Worm (Caenorhabditis elegans): Measurements from ENCODE around the gene Y81B9A.1.

Y81B9A.1 gene

ce11 chrX:9208933-9209332 is 16.7 kb downstream of the Y81B9A.1 start:
- TF ChIP-seq snpc-4 (GFP tag; optimal IDR thresholded peaks at IDR 0.05), result no peak
- TF ChIP-seq snpc-4 (tag; optimal IDR thresholded peaks at IDR 0.05), result no peak
- no peak for TF ChIP-seq F22D6.2 (tag; optimal IDR thresholded peaks at IDR 0.05)
- no peak for TF ChIP-seq sea-2 (GFP tag; IDR thresholded peaks at IDR 0.05)
- TF ChIP-seq F37B4.10 (GFP tag; IDR thresholded peaks at IDR 0.05), result no peak
- TF ChIP-seq hmg-20 (GFP tag; IDR thresholded peaks at IDR 0.05), result no peak
- no peak for TF ChIP-seq dox-1 (GFP tag; IDR thresholded peaks at IDR 0.05)
- TF ChIP-seq egrh-3 (GFP tag; IDR thresholded peaks at IDR 0.05), result no peak
- TF ChIP-seq attf-6 (GFP tag; IDR thresholded peaks at IDR 0.05), result no peak
- no peak for TF ChIP-seq T07F8.4 (tag; optimal IDR thresholded peaks at IDR 0.05)
- TF ChIP-seq atf-7 (tag; optimal IDR thresholded peaks at IDR 0.05), result no peak
- no peak for TF ChIP-seq madf-6 (GFP tag; IDR thresholded peaks at IDR 0.05)
- no peak for TF ChIP-seq aptf-2 (GFP tag; conservative IDR thresholded peaks at IDR 0.05)
- no peak for TF ChIP-seq bed-1 (GFP tag; IDR thresholded peaks at IDR 0.05)

- TF ChIP-seq egl-18 (GFP tag; IDR thresholded peaks at IDR 0.05) (no peak), F37B4.10 (GFP tag; IDR thresholded peaks at IDR 0.05) (no peak), nhr-80 (tag; optimal IDR thresholded peaks at IDR 0.05) (peak; percentile 73), C17E4.6 (GFP tag; IDR thresholded peaks at IDR 0.05) (no peak)
Observed at ce11 chrX:9210086-9210485, 17.8 kb downstream of the Y81B9A.1 start.

ce11 chrX:9212675-9213074 is 20.4 kb downstream of the Y81B9A.1 start:
- no peak for TF ChIP-seq sdz-38 (tag; optimal IDR thresholded peaks at IDR 0.05)
- TF ChIP-seq lin-35 (GFP tag; optimal IDR thresholded peaks at IDR 0.05), result no peak
- no peak for TF ChIP-seq hlh-26 (GFP tag; conservative IDR thresholded peaks at IDR 0.05)
- TF ChIP-seq nhr-80 (tag; optimal IDR thresholded peaks at IDR 0.05), result peak; percentile 82
- TF ChIP-seq F49E8.2 (tag; optimal IDR thresholded peaks at IDR 0.05; ENCODE audit: insufficient read depth), result no peak
- TF ChIP-seq let-607 (tag; optimal IDR thresholded peaks at IDR 0.05), result peak; percentile 15 to 27
- TF ChIP-seq xnd-1 (tag; optimal IDR thresholded peaks at IDR 0.05), result no peak

ce11 chrX:9213873-9214341 is 21.7 kb downstream of the Y81B9A.1 start, which contains the start of gene C35B8.3:
Gene C35B8.3 (plus strand): TSS chrX:9213923.
- TF ChIP-seq nhr-179 (tag; optimal IDR thresholded peaks at IDR 0.05) (no peak), attf-3 (GFP tag; conservative IDR thresholded peaks at IDR 0.05) (no peak), let-526 (GFP tag; IDR thresholded peaks at IDR 0.05) (0 out of 2 replicates have a peak, but pooled peaks have one; percentile 28), ztf-26 (tag; optimal IDR thresholded peaks at IDR 0.05) (peak; percentile 61), unc-62 (GFP tag; optimal IDR thresholded peaks at IDR 0.05) (peak; percentile 92), lin-40 (tag; optimal IDR thresholded peaks at IDR 0.05) (peak; percentile 51), tlf-1 (GFP tag; optimal IDR thresholded peaks at IDR 0.05) (no peak), ztf-22 (GFP tag; optimal IDR thresholded peaks at IDR 0.05) (peak; percentile 69), nhr-80 (tag; optimal IDR thresholded peaks at IDR 0.05) (peak; percentile 91), mel-28 (tag; optimal IDR thresholded peaks at IDR 0.05; ENCODE audit: borderline replicate concordance) (no peak), him-1 (tag; optimal IDR thresholded peaks at IDR 0.05) (no peak), cebp-1 (GFP tag; IDR thresholded peaks at IDR 0.05) (no peak), cebp-1 (tag; optimal IDR thresholded peaks at IDR 0.05) (peak; percentile 70), tbp1 (GFP tag; optimal IDR thresholded peaks at IDR 0.05) (peak; percentile 15), atf-7 (tag; optimal IDR thresholded peaks at IDR 0.05) (peak; percentile 48), B0336.3 (GFP tag; IDR thresholded peaks at IDR 0.05) (peak; percentile 67), F57C9.4 (tag; optimal IDR thresholded peaks at IDR 0.05) (no peak), sea-2 (GFP tag; IDR thresholded peaks at IDR 0.05) (no peak), nfyb-1 (GFP tag; IDR thresholded peaks at IDR 0.05) (no peak), hmg-20 (GFP tag; IDR thresholded peaks at IDR 0.05) (no peak), akir-1 (GFP tag; optimal IDR thresholded peaks at IDR 0.05) (no peak), nhr-90 (tag; optimal IDR thresholded peaks at IDR 0.05) (peak; percentile 36), B0035.1 (tag; optimal IDR thresholded peaks at IDR 0.05) (no peak), snpc-1.1 (tag; optimal IDR thresholded peaks at IDR 0.05; ENCODE audit: insufficient read depth) (no peak)
